Worm (Caenorhabditis elegans) whole organism, L4 larva: ENCODE data around the gene picc-1.
A peak's percentile ranks its signal among the peaks of the same experiment; 100 is the strongest.

Source experiments
- F44E2.7 ChIP-seq: fragments of 200-800 bp; sonication (Bioruptor generic); IDR thresholded peaks from 2 replicates; pipeline ENCODE4 v2.1.2; 2022; ENCODE audit warnings: missing genetic modification characterization, missing compliant biosample characterization
- F49E8.2 ChIP-seq: sonication (generic microtip); optimal IDR thresholded peaks from 2 replicates; lab custom pipeline; 2016; ENCODE audit warnings: missing compliant biosample characterization, mild to moderate bottlenecking, missing genetic modification characterization, borderline replicate concordance
- T20F7.1 ChIP-seq: fragments of 200-800 bp; sonication (Bioruptor generic); optimal IDR thresholded peaks from 2 replicates; lab custom pipeline; 2018; ENCODE audit warnings: mild to moderate bottlenecking, missing genetic modification characterization, missing compliant biosample characterization
- T26A8.4 ChIP-seq: fragments of 200-800 bp; sonication (Bioruptor generic); IDR thresholded peaks from 2 replicates; pipeline ENCODE4 v1.3.6; 2022; ENCODE audit warnings: missing genetic modification characterization, missing compliant biosample characterization
- Y105C5A.15 ChIP-seq: fragments of 200-800 bp; sonication (Bioruptor generic); IDR thresholded peaks from 2 replicates; pipeline ENCODE4 v1.3.6; 2022; ENCODE audit warnings: missing genetic modification characterization, missing compliant biosample characterization
- ZK337.2 ChIP-seq: fragments of 200-800 bp; sonication (Bioruptor generic); IDR thresholded peaks from 2 replicates; pipeline ENCODE4 v1.3.6; 2022; ENCODE audit warnings: missing genetic modification reagents, missing genetic modification characterization, missing compliant biosample characterization
- ZK546.5 ChIP-seq, 2 experiments: sonication (generic microtip); optimal IDR thresholded peaks; 2 replicates each; lab custom pipeline; 2017; ENCODE audit warnings: missing biosample characterization in 2 of 2, missing genetic modification characterization in 2 of 2
- aly-2 ChIP-seq: sonication (generic microtip); optimal IDR thresholded peaks from 2 replicates; lab custom pipeline; 2018; ENCODE audit warnings: missing biosample characterization, missing genetic modification characterization
- ceh-28 ChIP-seq: fragments of 150-350 bp; optimal IDR thresholded peaks from 2 replicates; lab custom pipeline; 2014; ENCODE audit warnings: missing biosample characterization, missing genetic modification reagents, missing genetic modification characterization
- ceh-32 ChIP-seq: sonication (generic microtip); optimal IDR thresholded peaks from 2 replicates; lab custom pipeline; 2016; ENCODE audit warnings: mild to moderate bottlenecking, missing genetic modification characterization, missing compliant biosample characterization; ENCODE audit not compliant: poor library complexity
- ceh-62 ChIP-seq: sonication (generic microtip); optimal IDR thresholded peaks from 2 replicates; lab custom pipeline; 2017; ENCODE audit warnings: missing biosample characterization, missing genetic modification characterization
- ces-1 ChIP-seq: fragments of 150-350 bp; sonication (generic microtip); optimal IDR thresholded peaks from 4 replicates; lab custom pipeline; 2014; ENCODE audit warnings: missing biosample characterization, missing genetic modification reagents, missing genetic modification characterization
- daf-12 ChIP-seq: fragments of 150-350 bp; optimal IDR thresholded peaks from 2 replicates; lab custom pipeline; 2014; ENCODE audit warnings: missing biosample characterization, missing genetic modification reagents, missing genetic modification characterization
- daf-8 ChIP-seq: fragments of 200-800 bp; sonication (Bioruptor generic); IDR thresholded peaks from 2 replicates; pipeline ENCODE4 v1.3.6; 2022; ENCODE audit warnings: missing genetic modification characterization, missing compliant biosample characterization
- dpl-1 ChIP-seq: fragments of 150-350 bp; optimal IDR thresholded peaks from 2 replicates; lab custom pipeline; 2014; ENCODE audit warnings: missing biosample characterization, missing genetic modification reagents, missing genetic modification characterization
- duxl-1 ChIP-seq: sonication (generic microtip); optimal IDR thresholded peaks from 2 replicates; lab custom pipeline; 2016; ENCODE audit warnings: mild to moderate bottlenecking, missing genetic modification characterization, moderate library complexity, missing compliant biosample characterization; ENCODE audit not compliant: poor library complexity
- dve-1 ChIP-seq: sonication (generic microtip); optimal IDR thresholded peaks from 2 replicates; lab custom pipeline; 2017; ENCODE audit warnings: antibody characterized with exemption, mild to moderate bottlenecking, missing genetic modification characterization, missing compliant biosample characterization; ENCODE audit not compliant: insufficient read depth
- egl-27 ChIP-seq: sonication (generic microtip); optimal IDR thresholded peaks from 3 replicates; lab custom pipeline; 2017; ENCODE audit warnings: missing biosample characterization, missing genetic modification reagents, missing genetic modification characterization
- egl-43 ChIP-seq: fragments of 200-800 bp; sonication (Bioruptor generic); IDR thresholded peaks from 2 replicates; pipeline ENCODE4 v1.3.6; 2022; ENCODE audit warnings: missing genetic modification reagents, missing genetic modification characterization, missing compliant biosample characterization
- fkh-10 ChIP-seq: fragments of 150-350 bp; optimal IDR thresholded peaks from 2 replicates; lab custom pipeline; 2014; ENCODE audit warnings: missing biosample characterization, missing genetic modification reagents, missing genetic modification characterization
- hmg-1.1 ChIP-seq: fragments of 200-800 bp; sonication (Bioruptor generic); IDR thresholded peaks from 2 replicates; pipeline ENCODE4 v1.3.6; 2022; ENCODE audit warnings: missing genetic modification reagents, missing genetic modification characterization, missing compliant biosample characterization
- lin-1 ChIP-seq: fragments of 200-800 bp; sonication (Bioruptor generic); IDR thresholded peaks from 2 replicates; pipeline ENCODE4 v1.3.6; 2022; ENCODE audit warnings: missing genetic modification reagents, missing genetic modification characterization, missing compliant biosample characterization
- lin-15B ChIP-seq: fragments of 150-350 bp; sonication (generic microtip); optimal IDR thresholded peaks from 3 replicates; lab custom pipeline; 2014; ENCODE audit warnings: missing biosample characterization, missing genetic modification characterization
- lin-29 ChIP-seq: fragments of 200-800 bp; sonication (Bioruptor generic); IDR thresholded peaks from 2 replicates; pipeline ENCODE4 v1.3.6; 2022; ENCODE audit warnings: missing genetic modification reagents, missing genetic modification characterization, missing compliant biosample characterization
- lin-39 ChIP-seq: fragments of 150-350 bp; optimal IDR thresholded peaks from 2 replicates; lab custom pipeline; 2014; ENCODE audit warnings: missing biosample characterization, missing genetic modification reagents, missing genetic modification characterization
- lir-3 ChIP-seq: sonication (generic microtip); optimal IDR thresholded peaks from 2 replicates; lab custom pipeline; 2016; ENCODE audit warnings: mild to moderate bottlenecking, missing genetic modification characterization, missing compliant biosample characterization
- lsy-2 ChIP-seq, 2 experiments: fragments of 150-350 bp in 1 of 2; sonication (generic microtip) in 1 of 2; optimal IDR thresholded peaks; 2 replicates each; lab custom pipeline; 2014 to 2017; ENCODE audit warnings: missing biosample characterization in 2 of 2, missing genetic modification characterization in 2 of 2
- mdl-1 ChIP-seq, 2 experiments: fragments of 150-350 bp in 1 of 2; sonication (generic microtip) in 1 of 2; optimal IDR thresholded peaks; 2 replicates each; lab custom pipeline; 2014 to 2017; ENCODE audit warnings: missing biosample characterization in 2 of 2, missing genetic modification characterization in 2 of 2
- mdt-29 ChIP-seq: fragments of 200-800 bp; sonication (Bioruptor generic); IDR thresholded peaks from 2 replicates; pipeline ENCODE4 v1.3.6; 2022; ENCODE audit warnings: missing genetic modification reagents, missing genetic modification characterization, missing compliant biosample characterization
- mep-1 ChIP-seq: fragments of 150-350 bp; sonication (generic microtip); optimal IDR thresholded peaks from 3 replicates; lab custom pipeline; 2014; ENCODE audit warnings: missing biosample characterization, missing genetic modification characterization
- nhr-102 ChIP-seq: sonication (generic microtip); optimal IDR thresholded peaks from 2 replicates; lab custom pipeline; 2016; ENCODE audit warnings: mild to moderate bottlenecking, missing genetic modification characterization, moderate library complexity, missing compliant biosample characterization
- nhr-111 ChIP-seq: fragments of 200-800 bp; sonication (Bioruptor generic); optimal IDR thresholded peaks from 2 replicates; lab custom pipeline; 2018; ENCODE audit warnings: mild to moderate bottlenecking, missing genetic modification characterization, missing compliant biosample characterization
- nhr-25 ChIP-seq: sonication (generic microtip); optimal IDR thresholded peaks from 2 replicates; lab custom pipeline; 2017; ENCODE audit warnings: missing genetic modification characterization, mild to moderate bottlenecking, missing compliant biosample characterization, antibody characterized with exemption, moderate library complexity, borderline replicate concordance; ENCODE audit not compliant: insufficient read depth
- nhr-41 ChIP-seq: fragments of 200-800 bp; sonication (Bioruptor generic); IDR thresholded peaks from 2 replicates; pipeline ENCODE4 v1.3.6; 2022; ENCODE audit warnings: missing genetic modification reagents, missing genetic modification characterization, missing compliant biosample characterization
- nhr-6 ChIP-seq: fragments of 150-350 bp; optimal IDR thresholded peaks from 2 replicates; lab custom pipeline; 2014; ENCODE audit warnings: missing biosample characterization, missing genetic modification characterization
- nhr-77 ChIP-seq: fragments of 150-350 bp; optimal IDR thresholded peaks from 2 replicates; lab custom pipeline; 2014; ENCODE audit warnings: missing biosample characterization, missing genetic modification characterization
- php-3 ChIP-seq: fragments of 200-800 bp; sonication (Bioruptor generic); IDR thresholded peaks from 2 replicates; pipeline ENCODE4 v1.3.6; 2022; ENCODE audit warnings: missing genetic modification reagents, missing genetic modification characterization, missing compliant biosample characterization
- rbr-2 ChIP-seq: sonication (generic microtip); optimal IDR thresholded peaks from 2 replicates; lab custom pipeline; 2016; ENCODE audit warnings: missing genotype, missing genetic modification characterization, missing compliant biosample characterization
- saeg-2 ChIP-seq: fragments of 200-800 bp; sonication (Bioruptor generic); IDR thresholded peaks from 2 replicates; pipeline ENCODE4 v1.3.6; 2022; ENCODE audit warnings: missing genetic modification reagents, missing genetic modification characterization, missing compliant biosample characterization
- sdz-12 ChIP-seq: fragments of 200-800 bp; sonication (Bioruptor generic); optimal IDR thresholded peaks from 2 replicates; lab custom pipeline; 2018; ENCODE audit warnings: mild to moderate bottlenecking, missing genetic modification characterization, missing compliant biosample characterization
- skn-1 ChIP-seq: fragments of 150-350 bp; optimal IDR thresholded peaks from 2 replicates; lab custom pipeline; 2014; ENCODE audit warnings: missing biosample characterization, missing genetic modification characterization
- snpc-1.2 ChIP-seq: fragments of 200-800 bp; sonication (Bioruptor generic); IDR thresholded peaks from 2 replicates; pipeline ENCODE4 v1.3.6; 2022; ENCODE audit warnings: missing genetic modification reagents, missing genetic modification characterization, missing compliant biosample characterization
- snpc-4 ChIP-seq: fragments of 150-350 bp; optimal IDR thresholded peaks from 2 replicates; lab custom pipeline; 2014; ENCODE audit warnings: missing biosample characterization, missing genetic modification characterization
- tag-97 ChIP-seq: fragments of 200-800 bp; sonication (Bioruptor generic); IDR thresholded peaks from 2 replicates; pipeline ENCODE4 v1.3.6; 2022; ENCODE audit warnings: missing genetic modification characterization, missing compliant biosample characterization
- tra-1 ChIP-seq: fragments of 200-800 bp; sonication (Bioruptor generic); IDR thresholded peaks from 2 replicates; pipeline ENCODE4 v1.3.6; 2022; ENCODE audit warnings: missing genetic modification reagents, missing genetic modification characterization, missing compliant biosample characterization
- unc-39 ChIP-seq: sonication (generic microtip); optimal IDR thresholded peaks from 2 replicates; lab custom pipeline; 2017; ENCODE audit warnings: missing biosample characterization, missing genetic modification characterization
- unc-62 ChIP-seq, 3 experiments: fragments of 150-350 bp in 1 of 3; sonication (generic microtip); optimal IDR thresholded peaks in 2 of 3; peaks in 1 of 3; 1 replicate in 1 of 3; 2 replicates in 2 of 3; lab custom pipeline; 2014 to 2017; ENCODE audit warnings: missing biosample characterization in 3 of 3, missing genetic modification characterization in 3 of 3, missing genetic modification reagents in 3 of 3, missing genotype in 1 of 3
- zfp-2 ChIP-seq: sonication (generic microtip); optimal IDR thresholded peaks from 2 replicates; lab custom pipeline; 2016; ENCODE audit warnings: mild to moderate bottlenecking, missing genetic modification characterization, missing compliant biosample characterization
- zfp-3 ChIP-seq: fragments of 200-800 bp; sonication (Bioruptor generic); conservative IDR thresholded peaks from 2 replicates; pipeline ENCODE4 v1.3.6; 2022; ENCODE audit warnings: missing genetic modification reagents, missing genetic modification characterization, missing compliant biosample characterization
- zip-2 ChIP-seq: fragments of 150-350 bp; optimal IDR thresholded peaks from 2 replicates; lab custom pipeline; 2014; ENCODE audit warnings: missing biosample characterization, missing genetic modification characterization
- ztf-7 ChIP-seq: fragments of 150-350 bp; optimal IDR thresholded peaks from 2 replicates; lab custom pipeline; 2014; ENCODE audit warnings: missing biosample characterization, missing genetic modification characterization

picc-1 gene

DNA sequence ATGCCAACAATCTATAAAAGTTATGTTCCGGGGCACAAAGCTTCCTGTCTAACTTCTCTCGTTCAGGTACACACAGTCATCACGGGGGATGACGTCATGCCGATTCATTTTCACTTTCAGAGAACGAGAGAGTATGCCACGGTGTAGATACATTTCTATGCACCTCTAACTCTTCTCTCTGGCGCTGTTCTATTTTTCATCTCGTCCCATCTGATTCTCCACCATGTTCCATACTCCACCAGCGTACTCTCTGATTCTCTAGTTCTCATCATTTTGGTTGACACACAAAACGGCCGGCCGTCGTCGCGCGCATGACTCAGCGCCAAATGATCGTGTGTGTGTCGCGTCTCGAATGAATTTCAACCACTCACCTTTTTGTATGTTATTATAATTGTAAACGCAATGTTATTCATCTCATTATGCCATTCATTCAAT, 18.4 kb upstream of the picc-1 start (continued):
- TF ChIP-seq zfp-3 (GFP tag; lab: Robert Waterston, UW): peak; percentile 84
- TF ChIP-seq zfp-2 (tag; lab: Kevin White, UChicago): no peak
- TF ChIP-seq egl-27 (tag; lab: Kevin White, UChicago): peak; percentile 79
- TF ChIP-seq dpl-1 (GFP tag; lab: Kevin White, UChicago): peak; percentile 67
- peak; percentile 81 for TF ChIP-seq nhr-25 (tag; lab: Kevin White, UChicago)
- no peak for TF ChIP-seq ceh-32 (tag; lab: Kevin White, UChicago)
- TF ChIP-seq snpc-4 (tag; lab: Kevin White, UChicago): no peak
- peak; percentile 97 for TF ChIP-seq lin-1 (GFP tag; lab: Robert Waterston, UW)
- no peak for TF ChIP-seq aly-2 (tag; lab: Kevin White, UChicago)
- TF ChIP-seq snpc-1.2 (GFP tag; lab: Robert Waterston, UW): no peak
- no peak for TF ChIP-seq sdz-12 (GFP tag; lab: Kevin White, UChicago)
- TF ChIP-seq lir-3: no peak
- no peak for TF ChIP-seq daf-12 (tag; lab: Kevin White, UChicago)
- peak; percentile 93 for TF ChIP-seq mep-1 (tag; lab: Kevin White, UChicago)
- TF ChIP-seq nhr-102 (tag; lab: Kevin White, UChicago): peak; percentile 96
- TF ChIP-seq hmg-1.1: peak; percentile 95
- peak; percentile 30 for TF ChIP-seq zip-2
- peak; percentile 80 for TF ChIP-seq fkh-10 (GFP tag; lab: Kevin White, UChicago)
- peak; percentile 45 for TF ChIP-seq duxl-1 (tag; lab: Kevin White, UChicago)
- no peak for TF ChIP-seq ZK337.2 (GFP tag; lab: Robert Waterston, UW)
- TF ChIP-seq nhr-77 (tag; lab: Kevin White, UChicago): peak; percentile 86
- TF ChIP-seq ZK546.5 (tag; optimal IDR thresholded peaks at IDR 0.05; lab: Kevin White, UChicago): no peak
- no peak for TF ChIP-seq ceh-62 (tag; lab: Kevin White, UChicago)
- peak; percentile 86 for TF ChIP-seq mdt-29 (GFP tag; lab: Robert Waterston, UW)
- TF ChIP-seq dve-1 (tag; lab: Kevin White, UChicago): peak; percentile 99
- no peak for TF ChIP-seq ces-1 (GFP tag; lab: Kevin White, UChicago)
- no peak for TF ChIP-seq lin-15B (tag; lab: Kevin White, UChicago)
- TF ChIP-seq nhr-111 (GFP tag; lab: Kevin White, UChicago): no peak
- peak; percentile 85 for TF ChIP-seq saeg-2 (GFP tag; lab: Robert Waterston, UW)
- TF ChIP-seq T26A8.4 (GFP tag; lab: Robert Waterston, UW): peak; percentile 93
- TF ChIP-seq tag-97: no peak
- TF ChIP-seq F44E2.7 (GFP tag; lab: Robert Waterston, UW): no peak
- TF ChIP-seq Y105C5A.15: no peak
- no peak for TF ChIP-seq F49E8.2 (tag; lab: Kevin White, UChicago)
- TF ChIP-seq lin-29 (GFP tag; lab: Robert Waterston, UW): no peak
- peak; percentile 86 for TF ChIP-seq ztf-7 (tag; lab: Kevin White, UChicago)
- no peak for TF ChIP-seq lin-39
- TF ChIP-seq unc-39 (tag; lab: Kevin White, UChicago): no peak
- peak in 1 of 2 experiments; percentile 99 for TF ChIP-seq unc-62 (GFP tag; optimal IDR thresholded peaks at IDR 0.05 in 1 of 2; lab: Kevin White, UChicago)
- TF ChIP-seq unc-62 (tag; optimal IDR thresholded peaks at IDR 0.05; lab: Kevin White, UChicago): no peak
- TF ChIP-seq daf-8 (GFP tag; lab: Robert Waterston, UW): no peak
- TF ChIP-seq lsy-2 (tag; optimal IDR thresholded peaks at IDR 0.05; lab: Kevin White, UChicago): peak; percentile 65 to 91
- peak; percentile 83 for TF ChIP-seq egl-43 (GFP tag; lab: Robert Waterston, UW)
- TF ChIP-seq tra-1 (GFP tag; lab: Robert Waterston, UW): peak; percentile 94
- TF ChIP-seq skn-1 (tag; lab: Kevin White, UChicago): no peak
- peak; percentile 97 for TF ChIP-seq php-3 (GFP tag; lab: Robert Waterston, UW)
- TF ChIP-seq rbr-2 (tag; lab: Kevin White, UChicago): peak; percentile 91
- TF ChIP-seq mdl-1 (tag; optimal IDR thresholded peaks at IDR 0.05; lab: Kevin White, UChicago): peak; percentile 67 to 96
- TF ChIP-seq T20F7.1: peak; percentile 89
- TF ChIP-seq nhr-41 (GFP tag; lab: Robert Waterston, UW): peak; percentile 79; the same call in 1 of the 2 replicates
- TF ChIP-seq nhr-6 (tag; lab: Kevin White, UChicago): peak; percentile 81
- peak; percentile 4 for TF ChIP-seq ceh-28
